Fruit fly (Drosophila melanogaster) ovary, adult (tissue): ENCODE results near the gene AkhR.
A peak's percentile ranks its signal among the peaks of the same experiment; 100 is the strongest.

Source experiments
- CG17801 ChIP-seq: fragments of 200-800 bp; optimal IDR thresholded peaks from 2 replicates; lab custom pipeline; 2019; ENCODE audit warnings: missing biosample characterization, mild to moderate bottlenecking, missing genetic modification characterization, moderate library complexity; ENCODE audit not compliant: partially characterized antibody

Gene AkhR

dm6 chr2L:6716182-6716770 is at the start of gene AkhR:
AkhR (minus strand) TSS chr2L:6716186.
- TF ChIP-seq CG17801 (GFP tag; lab: Kevin White, UChicago), result no peak

- TF ChIP-seq CG17801 (GFP tag; lab: Kevin White, UChicago), result no peak
Measured at dm6 chr2L:6759528-6759927, 43.5 kb upstream of the AkhR start, which contains the start of gene CG11322. CG11322 (minus strand) TSS chr2L:6759628.

- no peak for TF ChIP-seq CG17801 (GFP tag; lab: Kevin White, UChicago)
Measured at dm6 chr2L:6751037-6751436, 35.1 kb upstream of the AkhR start.

- no peak for TF ChIP-seq CG17801 (GFP tag; lab: Kevin White, UChicago)
Measured at dm6 chr2L:6747814-6748213, 31.8 kb upstream of the AkhR start, which contains the start of gene CG44271. CG44271 (minus strand) TSS chr2L:6747914.

- no peak for TF ChIP-seq CG17801 (GFP tag; lab: Kevin White, UChicago)
Measured at dm6 chr2L:6745522-6745921, 29.5 kb upstream of the AkhR start, which contains the start of gene CG31910. CG31910 (minus strand) TSS chr2L:6745622.

dm6 chr2L:6741980-6742591 is 26.1 kb upstream of the AkhR start, which contains the start of gene meng:
meng (plus strand) TSS chr2L:6742502.
- no peak for TF ChIP-seq CG17801 (GFP tag; lab: Kevin White, UChicago)

dm6 chr2L:6740088-6740487 is 24.1 kb upstream of the AkhR start, which contains the start of gene TTLL3A:
TTLL3A (minus strand) TSS chr2L:6740188.
- TF ChIP-seq CG17801 (GFP tag; lab: Kevin White, UChicago), result no peak

dm6 chr2L:6732566-6732965 is 16.6 kb upstream of the AkhR start, which contains the start of gene TTLL3B:
TTLL3B (plus strand) TSS chr2L:6732866.
- no peak for TF ChIP-seq CG17801 (GFP tag; lab: Kevin White, UChicago)

dm6 chr2L:6723750-6724503 is 7.9 kb upstream of the AkhR start, which contains the start of gene Liprin-alpha:
Liprin-alpha (plus strand) TSS chr2L:6723903.
- no peak for TF ChIP-seq CG17801 (GFP tag; lab: Kevin White, UChicago)

- no peak for TF ChIP-seq CG17801 (GFP tag; lab: Kevin White, UChicago)
Measured at dm6 chr2L:6722822-6723749, 7.1 kb upstream of the AkhR start, which contains the start of gene homer. homer (minus strand) TSS chr2L:6723359.

- TF ChIP-seq CG17801 (GFP tag; lab: Kevin White, UChicago), result no peak
Measured at dm6 chr2L:6721710-6722109, 5.7 kb upstream of the AkhR start.

- TF ChIP-seq CG17801 (GFP tag; lab: Kevin White, UChicago), result peak; percentile 44
Measured at dm6 chr2L:6717460-6717859, 1.5 kb upstream of the AkhR start, which contains the start of gene Aatf. Aatf (plus strand) TSS chr2L:6717625.

- no peak for TF ChIP-seq CG17801 (GFP tag; lab: Kevin White, UChicago)
Measured at dm6 chr2L:6716921-6717320, 935 bp upstream of the AkhR start.
